Fruit fly (Drosophila melanogaster): ENCODE measurements around the gene CG15478.

Gene CG15478

dm6 chrX:7702160-7702907 lies 15.4 kb downstream of the CG15478 start:
- TF ChIP-seq sage (GFP tag; optimal IDR thresholded peaks at IDR 0.05) (no peak), Rel (GFP tag; optimal IDR thresholded peaks at IDR 0.05) (no peak), Rel (tag; optimal IDR thresholded peaks at IDR 0.05) (peak; percentile 23), Hr78 (GFP tag; optimal IDR thresholded peaks at IDR 0.05) (no peak), Hr83 (GFP tag; optimal IDR thresholded peaks at IDR 0.05; ENCODE audit: poor library complexity, severe bottlenecking) (peak; percentile 28), woc (GFP tag; optimal IDR thresholded peaks at IDR 0.05) (no peak), lola (GFP tag; optimal IDR thresholded peaks at IDR 0.05) (no peak), tai (GFP tag; optimal IDR thresholded peaks at IDR 0.05) (no peak), Dif (GFP tag; optimal IDR thresholded peaks at IDR 0.05; ENCODE audit: partially characterized antibody) (peak; percentile 96), rgr (GFP tag; optimal IDR thresholded peaks at IDR 0.05) (peak; percentile 10), Vsx2 (GFP tag; optimal IDR thresholded peaks at IDR 0.05; ENCODE audit: partially characterized antibody) (peak; percentile 91), jim (GFP tag; optimal IDR thresholded peaks at IDR 0.05) (no peak), dl (GFP tag; optimal IDR thresholded peaks at IDR 0.05; ENCODE audit: insufficient read depth in 1 of 2, partially characterized antibody in 2 of 2) (peak; percentile 91 to 96)

- TF ChIP-seq HLH106 (tag; optimal IDR thresholded peaks at IDR 0.05) (no peak), rgr (GFP tag; optimal IDR thresholded peaks at IDR 0.05) (no peak), dsf (GFP tag; optimal IDR thresholded peaks at IDR 0.05; ENCODE audit: borderline replicate concordance) (no peak), woc (GFP tag; optimal IDR thresholded peaks at IDR 0.05) (no peak), Hr83 (GFP tag; optimal IDR thresholded peaks at IDR 0.05; ENCODE audit: poor library complexity, severe bottlenecking) (no peak), brk (GFP tag; optimal IDR thresholded peaks at IDR 0.05) (no peak), Rel (GFP tag; optimal IDR thresholded peaks at IDR 0.05) (no peak), Rel (tag; optimal IDR thresholded peaks at IDR 0.05) (no peak), Vsx2 (GFP tag; optimal IDR thresholded peaks at IDR 0.05; ENCODE audit: partially characterized antibody) (no peak), Dfd (GFP tag; optimal IDR thresholded peaks at IDR 0.05) (no peak), jim (GFP tag; optimal IDR thresholded peaks at IDR 0.05) (no peak), Dif (GFP tag; optimal IDR thresholded peaks at IDR 0.05; ENCODE audit: partially characterized antibody) (no peak), Jra (GFP tag; optimal IDR thresholded peaks at IDR 0.05) (no peak), lola (GFP tag; optimal IDR thresholded peaks at IDR 0.05) (no peak), foxo (GFP tag; optimal IDR thresholded peaks at IDR 0.05) (no peak)
These were observed 16.3 kb downstream of the CG15478 start for dm6 chrX:7701282-7702078.

DNA sequence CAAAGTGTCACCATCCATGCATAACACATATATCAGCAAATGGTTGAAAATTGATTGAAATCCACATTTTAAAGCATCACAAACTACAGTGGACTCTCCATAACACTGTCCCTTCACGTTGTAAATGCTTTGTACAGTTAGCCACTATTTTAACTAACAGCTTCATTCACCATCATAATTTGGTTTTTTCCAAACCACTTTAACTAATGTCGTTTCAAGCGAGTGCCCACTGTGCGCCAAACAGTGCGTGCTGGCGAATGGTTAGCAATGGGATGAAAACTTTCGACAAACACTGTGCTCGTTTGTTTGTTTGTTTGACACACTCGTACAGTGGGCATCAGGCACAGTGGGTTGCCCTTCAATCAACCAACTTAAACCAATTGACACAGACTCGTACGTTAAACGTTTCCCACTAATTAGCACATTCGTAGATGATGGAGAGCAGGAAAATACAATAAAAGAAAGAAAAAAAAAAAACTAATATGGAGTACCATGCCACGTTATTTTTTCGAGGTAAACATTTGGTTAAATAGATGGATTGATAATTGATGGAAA lies 17.4 kb downstream of the CG15478 start:
- TF ChIP-seq Sp1 (GFP tag; optimal IDR thresholded peaks at IDR 0.05) (peak; percentile 80), psq (GFP tag; optimal IDR thresholded peaks at IDR 0.05) (peak; percentile 82), Dif (GFP tag; optimal IDR thresholded peaks at IDR 0.05; ENCODE audit: partially characterized antibody) (no peak), woc (GFP tag; optimal IDR thresholded peaks at IDR 0.05) (peak; percentile 67), lola (GFP tag; optimal IDR thresholded peaks at IDR 0.05) (no peak), N (GFP tag; optimal IDR thresholded peaks at IDR 0.05) (no peak), Jra (GFP tag; optimal IDR thresholded peaks at IDR 0.05) (peak; percentile 45), pan (optimal IDR thresholded peaks at IDR 0.05) (no peak), CrebA (GFP tag; optimal IDR thresholded peaks at IDR 0.05; ENCODE audit: borderline replicate concordance) (no peak), sage (GFP tag; optimal IDR thresholded peaks at IDR 0.05) (peak; percentile 5), dmrt93B (GFP tag; optimal IDR thresholded peaks at IDR 0.05) (peak; percentile 68), jim (GFP tag; optimal IDR thresholded peaks at IDR 0.05) (no peak), HLH106 (tag; optimal IDR thresholded peaks at IDR 0.05) (peak; percentile 87), rgr (GFP tag; optimal IDR thresholded peaks at IDR 0.05) (peak; percentile 86), dl (GFP tag; optimal IDR thresholded peaks at IDR 0.05; ENCODE audit: insufficient read depth in 1 of 2, partially characterized antibody in 2 of 2) (no peak), Hr78 (GFP tag; optimal IDR thresholded peaks at IDR 0.05) (no peak), tai (GFP tag; optimal IDR thresholded peaks at IDR 0.05) (no peak), fru (GFP tag; optimal IDR thresholded peaks at IDR 0.05) (peak; percentile 73), br (GFP tag; optimal IDR thresholded peaks at IDR 0.05) (peak; percentile 87), Myc (optimal IDR thresholded peaks at IDR 0.05) (no peak), h (GFP tag; optimal IDR thresholded peaks at IDR 0.05) (peak; percentile 89), sv (GFP tag; optimal IDR thresholded peaks at IDR 0.05) (peak; percentile 81), foxo (GFP tag; optimal IDR thresholded peaks at IDR 0.05) (peak in 1 of 2 experiments; percentile 76), usp (GFP tag; optimal IDR thresholded peaks at IDR 0.05) (no peak), brk (GFP tag; optimal IDR thresholded peaks at IDR 0.05) (no peak), GATAd (GFP tag; optimal IDR thresholded peaks at IDR 0.05) (no peak), Hr83 (GFP tag; optimal IDR thresholded peaks at IDR 0.05; ENCODE audit: poor library complexity, severe bottlenecking) (peak; percentile 85), CG9705 (GFP tag; optimal IDR thresholded peaks at IDR 0.05) (peak; percentile 71), Dfd (GFP tag; optimal IDR thresholded peaks at IDR 0.05) (no peak), CG32264 (GFP tag; optimal IDR thresholded peaks at IDR 0.05) (peak; percentile 57), dsf (GFP tag; optimal IDR thresholded peaks at IDR 0.05; ENCODE audit: borderline replicate concordance) (no peak), Hnf4 (GFP tag; optimal IDR thresholded peaks at IDR 0.05) (peak; percentile 82), Rel (GFP tag; optimal IDR thresholded peaks at IDR 0.05) (peak; percentile 26), Rel (tag; optimal IDR thresholded peaks at IDR 0.05) (peak; percentile 29), ey (GFP tag; optimal IDR thresholded peaks at IDR 0.05) (peak; percentile 79), Abd-B (GFP tag; optimal IDR thresholded peaks at IDR 0.05) (no peak), Vsx2 (GFP tag; optimal IDR thresholded peaks at IDR 0.05; ENCODE audit: partially characterized antibody) (no peak), OdsH (GFP tag; optimal IDR thresholded peaks at IDR 0.05) (peak; percentile 82)
